Worm (Caenorhabditis elegans) whole organism, young adult: ENCODE results near the gene nhr-84.

Experiments
- B0019.2 ChIP-seq: fragments of 200-800 bp; sonication (Bioruptor generic); conservative IDR thresholded peaks from 2 replicates; pipeline ENCODE4 v1.3.6; 2022; ENCODE audit warnings: missing genetic modification reagents, missing genetic modification characterization, missing compliant biosample characterization
- D2030.7 ChIP-seq: fragments of 200-800 bp; sonication (Bioruptor generic); IDR thresholded peaks from 2 replicates; pipeline ENCODE4 v1.3.6; 2022; ENCODE audit warnings: missing genetic modification reagents, missing genetic modification characterization, missing compliant biosample characterization
- F10E7.11 ChIP-seq: sonication (generic microtip); optimal IDR thresholded peaks from 2 replicates; lab custom pipeline; 2017; ENCODE audit warnings: mild to moderate bottlenecking, missing genetic modification characterization, moderate library complexity, missing compliant biosample characterization
- F33H1.4 ChIP-seq: fragments of 200-800 bp; sonication (Bioruptor generic); IDR thresholded peaks from 2 replicates; pipeline ENCODE4 v1.3.6; 2022; ENCODE audit warnings: missing genetic modification reagents, missing genetic modification characterization, missing compliant biosample characterization
- F37B4.10 ChIP-seq: fragments of 200-800 bp; sonication (Bioruptor generic); IDR thresholded peaks from 2 replicates; pipeline ENCODE4 v1.3.6; 2022; ENCODE audit warnings: missing genetic modification characterization, missing compliant biosample characterization
- F39B2.1 ChIP-seq: fragments of 200-800 bp; sonication (Bioruptor generic); IDR thresholded peaks from 2 replicates; pipeline ENCODE4 v1.3.6; 2022; ENCODE audit warnings: missing genetic modification reagents, missing genetic modification characterization, missing compliant biosample characterization
- Y53F4B.3 ChIP-seq: fragments of 200-800 bp; sonication (Bioruptor generic); IDR thresholded peaks from 2 replicates; pipeline ENCODE4 v1.3.6; 2022; ENCODE audit warnings: missing genetic modification reagents, missing genetic modification characterization, missing compliant biosample characterization
- Y56A3A.18 ChIP-seq: fragments of 200-800 bp; sonication (Bioruptor generic); IDR thresholded peaks from 2 replicates; pipeline ENCODE4 v1.3.6; 2022; ENCODE audit warnings: missing genetic modification reagents, missing genetic modification characterization, missing compliant biosample characterization
- akir-1 ChIP-seq: fragments of 200-800 bp; sonication (Bioruptor generic); optimal IDR thresholded peaks from 2 replicates; lab custom pipeline; 2018; ENCODE audit warnings: mild to moderate bottlenecking, missing genetic modification characterization, moderate library complexity, missing compliant biosample characterization
- ama-1 ChIP-seq, 3 experiments: fragments of 150-350 bp in 1 of 3; sonication (generic microtip) in 2 of 3; optimal IDR thresholded peaks; 2 replicates each; lab custom pipeline; 2014 to 2018; ENCODE audit warnings: missing biosample characterization in 2 of 3, missing genetic modification characterization in 2 of 3, missing genetic modification reagents in 2 of 3
- atf-7 ChIP-seq: sonication (generic microtip); optimal IDR thresholded peaks from 2 replicates; lab custom pipeline; 2017; ENCODE audit warnings: mild to moderate bottlenecking, missing genetic modification characterization, missing compliant biosample characterization
- attf-3 ChIP-seq: fragments of 200-800 bp; sonication (Bioruptor generic); conservative IDR thresholded peaks from 2 replicates; pipeline ENCODE4 v1.3.6; 2022; ENCODE audit warnings: missing genetic modification reagents, missing genetic modification characterization, missing compliant biosample characterization
- bed-1 ChIP-seq: fragments of 200-800 bp; sonication (Bioruptor generic); IDR thresholded peaks from 2 replicates; pipeline ENCODE4 v1.3.6; 2022; ENCODE audit warnings: missing genetic modification reagents, missing genetic modification characterization, missing compliant biosample characterization
- ccch-3 ChIP-seq: fragments of 200-800 bp; sonication (Bioruptor generic); optimal IDR thresholded peaks from 2 replicates; lab custom pipeline; 2018; ENCODE audit warnings: mild to moderate bottlenecking, missing genetic modification characterization, missing compliant biosample characterization
- cebp-1 ChIP-seq, 2 experiments: fragments of 200-800 bp in 1 of 2; sonication (Bioruptor generic) in 1 of 2; sonication (generic microtip) in 1 of 2; IDR thresholded peaks in 1 of 2; optimal IDR thresholded peaks in 1 of 2; 2 replicates each; pipeline versions ENCODE4 v1.3.6 to Lab custom; 2017 to 2022; ENCODE audit warnings: missing compliant biosample characterization in 2 of 2, missing genetic modification characterization in 2 of 2, mild to moderate bottlenecking in 1 of 2, missing genetic modification reagents in 1 of 2, moderate library complexity in 1 of 2
- ceh-40 ChIP-seq: fragments of 200-800 bp; sonication (Bioruptor generic); IDR thresholded peaks from 2 replicates; pipeline ENCODE4 v1.3.6; 2022; ENCODE audit warnings: missing genetic modification characterization, missing compliant biosample characterization
- egl-18 ChIP-seq: fragments of 200-800 bp; sonication (Bioruptor generic); IDR thresholded peaks from 2 replicates; pipeline ENCODE4 v1.3.6; 2022; ENCODE audit warnings: missing genetic modification reagents, missing genetic modification characterization, missing compliant biosample characterization
- fkh-3 ChIP-seq: sonication (generic microtip); optimal IDR thresholded peaks from 2 replicates; lab custom pipeline; 2016; ENCODE audit warnings: mild to moderate bottlenecking, missing genetic modification characterization, missing compliant biosample characterization
- let-607 ChIP-seq, 2 experiments: fragments of 200-800 bp in 1 of 2; sonication (Bioruptor generic) in 1 of 2; sonication (generic microtip) in 1 of 2; optimal IDR thresholded peaks; 2 replicates each; lab custom pipeline; 2016 to 2018; ENCODE audit warnings: mild to moderate bottlenecking in 2 of 2, missing compliant biosample characterization in 2 of 2, missing genetic modification characterization in 2 of 2, moderate library complexity in 2 of 2, missing genotype in 1 of 2
- lin-40 ChIP-seq: sonication (generic microtip); optimal IDR thresholded peaks from 2 replicates; lab custom pipeline; 2016; ENCODE audit warnings: missing genetic modification characterization, mild to moderate bottlenecking, missing compliant biosample characterization, missing genotype, missing genetic modification reagents
- madf-8 ChIP-seq: fragments of 200-800 bp; sonication (Bioruptor generic); conservative IDR thresholded peaks from 2 replicates; pipeline ENCODE4 v1.3.6; 2022; ENCODE audit warnings: missing genetic modification reagents, missing genetic modification characterization, missing compliant biosample characterization
- mel-28 ChIP-seq: sonication (generic microtip); optimal IDR thresholded peaks from 2 replicates; lab custom pipeline; 2016; ENCODE audit warnings: borderline replicate concordance, mild to moderate bottlenecking, missing genetic modification characterization, missing compliant biosample characterization
- mes-4 ChIP-seq: sonication (generic microtip); optimal IDR thresholded peaks from 2 replicates; lab custom pipeline; 2016; ENCODE audit warnings: missing genotype, missing genetic modification characterization, missing compliant biosample characterization
- nfya-1 ChIP-seq: sonication (generic microtip); optimal IDR thresholded peaks from 2 replicates; lab custom pipeline; 2017; ENCODE audit warnings: antibody characterized with exemption, missing compliant biosample characterization, missing genetic modification characterization, borderline replicate concordance; ENCODE audit not compliant: insufficient read depth
- nfya-2 ChIP-seq: fragments of 200-800 bp; sonication (Bioruptor generic); IDR thresholded peaks from 2 replicates; pipeline ENCODE4 v1.3.6; 2022; ENCODE audit warnings: missing genetic modification reagents, missing genetic modification characterization, missing compliant biosample characterization
- nhr-80 ChIP-seq: sonication (generic microtip); optimal IDR thresholded peaks from 2 replicates; lab custom pipeline; 2016; ENCODE audit warnings: missing genetic modification characterization, missing compliant biosample characterization
- pbrm-1 ChIP-seq: fragments of 200-800 bp; sonication (Bioruptor generic); IDR thresholded peaks from 2 replicates; pipeline ENCODE4 v1.3.6; 2022; ENCODE audit warnings: missing genetic modification reagents, missing genetic modification characterization, missing compliant biosample characterization
- sdz-38 ChIP-seq: sonication (generic microtip); optimal IDR thresholded peaks from 2 replicates; lab custom pipeline; 2016; ENCODE audit warnings: missing genotype, missing genetic modification characterization, missing compliant biosample characterization
- snpc-1.1 ChIP-seq: sonication (generic microtip); optimal IDR thresholded peaks from 2 replicates; lab custom pipeline; 2017; ENCODE audit warnings: missing genetic modification characterization, mild to moderate bottlenecking, missing compliant biosample characterization, antibody characterized with exemption, moderate library complexity, missing genotype, missing genetic modification reagents; ENCODE audit not compliant: insufficient read depth
- tbp1 ChIP-seq: fragments of 200-800 bp; sonication (Bioruptor generic); optimal IDR thresholded peaks from 2 replicates; lab custom pipeline; 2018; ENCODE audit warnings: mild to moderate bottlenecking, missing genetic modification characterization, missing compliant biosample characterization
- tlf-1 ChIP-seq: fragments of 200-800 bp; sonication (Bioruptor generic); optimal IDR thresholded peaks from 2 replicates; lab custom pipeline; 2018; ENCODE audit warnings: mild to moderate bottlenecking, missing genetic modification characterization, missing compliant biosample characterization
- unc-62 ChIP-seq: fragments of 150-350 bp; optimal IDR thresholded peaks from 2 replicates; lab custom pipeline; 2014; ENCODE audit warnings: missing biosample characterization, missing genetic modification reagents, missing genetic modification characterization

Gene nhr-84

DNA sequence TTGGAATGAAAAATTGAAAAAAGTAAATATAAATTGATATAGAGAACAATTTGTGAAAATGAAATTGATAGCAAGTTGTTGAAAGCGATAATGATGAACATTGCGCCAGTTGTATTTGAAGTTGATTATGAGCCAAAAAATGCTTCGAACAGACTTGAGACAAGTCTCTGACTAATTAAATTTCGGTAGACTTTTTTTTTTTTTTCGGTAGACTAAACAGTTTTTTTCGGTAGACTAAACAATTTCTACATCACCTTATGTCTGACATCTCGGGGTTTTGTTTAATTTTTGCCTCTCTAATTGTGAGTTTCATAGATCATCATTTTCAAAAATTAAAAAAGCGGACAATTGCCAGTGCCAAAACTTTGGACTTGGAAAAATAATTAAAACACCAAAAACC, 45.8 kb downstream of the nhr-84 start, which contains the start of gene srbc-54:
Gene srbc-54, minus strand, starts transcription at position 101 of the 400 bp plus-strand sequence.
- TF ChIP-seq D2030.7 (GFP tag; lab: Robert Waterston, UW), result no peak

DNA sequence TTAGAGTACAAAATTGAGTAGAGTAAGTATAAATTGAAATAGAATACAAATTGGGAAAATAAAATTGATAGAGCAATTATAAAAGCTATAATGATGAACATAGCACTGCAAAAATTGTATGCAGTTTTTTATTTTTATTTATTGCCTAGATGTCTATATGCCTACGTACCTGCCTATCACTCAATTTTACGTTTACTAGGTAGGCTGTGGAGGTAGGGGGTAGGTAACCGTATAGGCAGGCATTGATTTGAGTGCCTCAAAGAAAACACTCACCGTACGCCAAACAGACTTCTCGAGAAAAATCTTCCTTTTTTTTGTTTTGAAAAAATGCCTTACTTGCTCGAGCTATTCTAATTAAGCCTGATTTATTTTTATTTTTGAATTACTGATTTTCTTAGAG, 47.8 kb downstream of the nhr-84 start, which contains the start of gene srbc-56:
Gene srbc-56, minus strand, starts transcription at position 101 of the 400 bp plus-strand sequence.
- no peak for TF ChIP-seq F10E7.11
- no peak for TF ChIP-seq bed-1 (GFP tag; lab: Robert Waterston, UW)
- no peak for TF ChIP-seq nhr-80 (tag; lab: Kevin White, UChicago)
- no peak for TF ChIP-seq akir-1 (GFP tag; lab: Kevin White, UChicago)
- TF ChIP-seq Y56A3A.18 (GFP tag; lab: Robert Waterston, UW), result no peak
- TF ChIP-seq ceh-40 (GFP tag; lab: Robert Waterston, UW), result no peak
- no peak for TF ChIP-seq Y53F4B.3 (GFP tag; lab: Robert Waterston, UW)
- no peak for TF ChIP-seq nfya-2 (GFP tag; lab: Robert Waterston, UW)
- no peak for TF ChIP-seq mel-28
- TF ChIP-seq let-607 (tag; optimal IDR thresholded peaks at IDR 0.05; lab: Kevin White, UChicago), result no peak
- no peak for TF ChIP-seq egl-18 (GFP tag; lab: Robert Waterston, UW)
- TF ChIP-seq fkh-3 (tag; lab: Kevin White, UChicago), result no peak
- no peak for TF ChIP-seq sdz-38
- TF ChIP-seq attf-3, result no peak
- TF ChIP-seq tbp1, result no peak
- TF ChIP-seq lin-40 (tag; lab: Kevin White, UChicago), result no peak

DNA sequence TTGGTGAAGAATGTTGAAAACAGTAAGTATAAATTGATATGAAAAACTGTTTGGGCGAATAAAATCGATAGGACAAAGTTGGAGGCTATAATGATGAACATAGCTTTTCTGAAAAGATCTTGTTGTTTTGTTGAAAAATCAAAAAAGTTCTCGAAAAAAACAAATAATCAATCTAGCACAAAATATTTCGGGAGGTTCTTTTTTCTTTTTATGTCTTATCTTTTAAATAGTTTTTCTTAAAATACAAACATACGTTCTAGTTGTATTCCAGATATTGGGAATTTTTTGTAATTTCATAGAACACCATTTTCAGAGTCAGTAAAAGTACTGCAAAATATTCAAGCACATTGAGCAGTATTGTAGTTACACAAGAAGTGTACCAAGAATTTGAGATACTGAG, 49.5 kb downstream of the nhr-84 start, which contains the start of gene srbc-55:
Gene srbc-55, minus strand, starts transcription at position 101 of the 400 bp plus-strand sequence.
- TF ChIP-seq F33H1.4 (GFP tag; lab: Robert Waterston, UW), result no peak
- TF ChIP-seq F37B4.10 (GFP tag; lab: Robert Waterston, UW), result no peak
- TF ChIP-seq ccch-3 (GFP tag; lab: Kevin White, UChicago), result no peak
- TF ChIP-seq unc-62 (GFP tag; lab: Kevin White, UChicago), result no peak
- TF ChIP-seq cebp-1 (GFP tag; IDR thresholded peaks at IDR 0.05; lab: Robert Waterston, UW), result no peak
- TF ChIP-seq cebp-1 (tag; optimal IDR thresholded peaks at IDR 0.05; lab: Kevin White, UChicago), result no peak
- TF ChIP-seq tlf-1 (GFP tag; lab: Kevin White, UChicago), result no peak
- no peak for TF ChIP-seq nfya-1 (tag; lab: Kevin White, UChicago)
- TF ChIP-seq pbrm-1 (GFP tag; lab: Robert Waterston, UW), result no peak
- no peak for TF ChIP-seq snpc-1.1 (tag; lab: Kevin White, UChicago)
- TF ChIP-seq mes-4, result no peak
- TF ChIP-seq fkh-3 (tag; lab: Kevin White, UChicago), result no peak
- no peak for TF ChIP-seq lin-40 (tag; lab: Kevin White, UChicago)
- TF ChIP-seq sdz-38, result no peak
- no peak for TF ChIP-seq atf-7 (tag; lab: Kevin White, UChicago)
- TF ChIP-seq madf-8 (GFP tag; lab: Robert Waterston, UW), result no peak
- TF ChIP-seq ama-1 (optimal IDR thresholded peaks at IDR 0.05; lab: Kevin White, UChicago), result no peak
- TF ChIP-seq ama-1 (GFP tag; optimal IDR thresholded peaks at IDR 0.05; lab: Kevin White, UChicago), result no peak
- no peak for TF ChIP-seq B0019.2 (GFP tag; lab: Robert Waterston, UW)
- TF ChIP-seq F39B2.1 (GFP tag; lab: Robert Waterston, UW), result no peak
